Fruit fly (Drosophila melanogaster) Kc167 (cell line): ENCODE data around the gene CG34307.

Source experiments
- Myc ChIP-seq: fragments of >200 bp; optimal IDR thresholded peaks from 2 replicates; lab custom pipeline; 2017; ENCODE audit warnings: missing external identifiers
- Sin3A ChIP-seq: fragments of >200 bp; optimal IDR thresholded peaks from 2 replicates; lab custom pipeline; 2018; ENCODE audit warnings: missing external identifiers
- h ChIP-seq: fragments of >200 bp; optimal IDR thresholded peaks from 3 replicates; lab custom pipeline; 2018; ENCODE audit warnings: missing external identifiers
- insv ChIP-seq: fragments of >200 bp; optimal IDR thresholded peaks from 3 replicates; lab custom pipeline; 2018; ENCODE audit warnings: missing external identifiers
- psq ChIP-seq: fragments of >200 bp; optimal IDR thresholded peaks from 2 replicates; lab custom pipeline; 2017; ENCODE audit warnings: missing external identifiers
- ttk ChIP-seq: sonication (Bioruptor generic); optimal IDR thresholded peaks from 2 replicates; lab custom pipeline; 2017; ENCODE audit warnings: missing external identifiers

dm6 chr3R:11893197-11893596, 4.2 kb upstream of the CG34307 start, which contains the start of gene Dnali1:
- TF ChIP-seq ttk (lab: Kevin White, UChicago), result no peak
- TF ChIP-seq Myc (lab: Kevin White, UChicago), result no peak
- TF ChIP-seq psq (lab: Kevin White, UChicago), result no peak
- TF ChIP-seq insv (lab: Kevin White, UChicago), result no peak
- no peak for TF ChIP-seq h (lab: Kevin White, UChicago)
- no peak for TF ChIP-seq Sin3A (lab: Kevin White, UChicago)
